Fruit fly (Drosophila melanogaster): ENCODE results near the gene CG6664.

The CG6664 gene

dm6 chr3L:17033309-17033708, 17.3 kb upstream of the CG6664 start:
- TF ChIP-seq Snoo (tag; optimal IDR thresholded peaks at IDR 0.05) (peak; percentile 32), CG9948 (tag; optimal IDR thresholded peaks at IDR 0.05) (no peak)

dm6 chr3L:17031971-17032370, 16.0 kb upstream of the CG6664 start, which contains the start of gene Ilp8:
Gene Ilp8 (minus strand): TSS chr3L:17032080.
- no peak for TF ChIP-seq Snoo (tag; optimal IDR thresholded peaks at IDR 0.05)
- peak; percentile 12; the same call in 1 of the 2 replicates for TF ChIP-seq Ets98B (GFP tag; IDR thresholded peaks at IDR 0.05)
- TF ChIP-seq CG8301 (tag; optimal IDR thresholded peaks at IDR 0.05), result no peak
- no peak for TF ChIP-seq CG9948 (tag; optimal IDR thresholded peaks at IDR 0.05)
- TF ChIP-seq CG10348 (GFP tag; IDR thresholded peaks at IDR 0.05), result no peak
- TF ChIP-seq CG4496 (GFP tag; IDR thresholded peaks at IDR 0.05), result 0 out of 3 replicates have a peak, but pooled peaks have one; percentile 36

dm6 chr3L:17027310-17027709, 11.3 kb upstream of the CG6664 start, which contains the start of gene CG7730:
Gene CG7730 (plus strand): TSS chr3L:17027515.
- TF ChIP-seq CG4496 (GFP tag; IDR thresholded peaks at IDR 0.05), result no peak

- TF ChIP-seq EcR (GFP tag; optimal IDR thresholded peaks at IDR 0.05), result no peak
- TF ChIP-seq CG15710 (tag; optimal IDR thresholded peaks at IDR 0.05), result no peak
- no peak for TF ChIP-seq CG32121 (GFP tag; IDR thresholded peaks at IDR 0.05)
- TF ChIP-seq D1 (tag; optimal IDR thresholded peaks at IDR 0.05), result no peak
- TF ChIP-seq CG34367 (tag; optimal IDR thresholded peaks at IDR 0.05), result no peak
- no peak for TF ChIP-seq gl (tag; optimal IDR thresholded peaks at IDR 0.05)
- no peak for TF ChIP-seq CG4496 (GFP tag; IDR thresholded peaks at IDR 0.05)
- TF ChIP-seq Snoo (tag; optimal IDR thresholded peaks at IDR 0.05), result no peak
- no peak for TF ChIP-seq CG8159 (tag; optimal IDR thresholded peaks at IDR 0.05)
- TF ChIP-seq fd96Ca (GFP tag; IDR thresholded peaks at IDR 0.05), result no peak
- no peak for TF ChIP-seq CG17806 (tag; optimal IDR thresholded peaks at IDR 0.05)
- TF ChIP-seq CG10348 (GFP tag; IDR thresholded peaks at IDR 0.05), result no peak
- TF ChIP-seq CG13204 (GFP tag; optimal IDR thresholded peaks at IDR 0.05), result no peak
- no peak for TF ChIP-seq CG14655 (GFP tag; optimal IDR thresholded peaks at IDR 0.05)
- no peak for TF ChIP-seq Ets98B (GFP tag; IDR thresholded peaks at IDR 0.05)
- no peak for TF ChIP-seq CG8301 (tag; optimal IDR thresholded peaks at IDR 0.05)
- no peak for TF ChIP-seq CG12605 (GFP tag; IDR thresholded peaks at IDR 0.05)
- no peak for TF ChIP-seq rn (GFP tag; IDR thresholded peaks at IDR 0.05)
- TF ChIP-seq Pif1B (GFP tag; optimal IDR thresholded peaks at IDR 0.05), result no peak
- no peak for TF ChIP-seq Pif1A (GFP tag; optimal IDR thresholded peaks at IDR 0.05)
Measured at dm6 chr3L:17024095-17024639, 8.2 kb upstream of the CG6664 start, which contains the start of gene Fit2. Gene Fit2 (plus strand): TSS chr3L:17024328.

dm6 chr3L:17023641-17024040, 7.7 kb upstream of the CG6664 start, which contains the start of gene a10:
Gene a10 (minus strand): TSS chr3L:17023741.
- TF ChIP-seq Snoo (tag; optimal IDR thresholded peaks at IDR 0.05) (no peak), Pif1B (GFP tag; optimal IDR thresholded peaks at IDR 0.05) (no peak), D1 (tag; optimal IDR thresholded peaks at IDR 0.05) (no peak), rn (GFP tag; IDR thresholded peaks at IDR 0.05) (no peak), CG15710 (tag; optimal IDR thresholded peaks at IDR 0.05) (no peak), fd96Ca (GFP tag; IDR thresholded peaks at IDR 0.05) (no peak), CG13204 (GFP tag; optimal IDR thresholded peaks at IDR 0.05) (no peak), Ets98B (GFP tag; IDR thresholded peaks at IDR 0.05) (no peak), CG9948 (tag; optimal IDR thresholded peaks at IDR 0.05) (no peak), CG17806 (tag; optimal IDR thresholded peaks at IDR 0.05) (no peak), CG34367 (tag; optimal IDR thresholded peaks at IDR 0.05) (no peak)

- TF ChIP-seq EcR (GFP tag; optimal IDR thresholded peaks at IDR 0.05) (no peak), Pif1B (GFP tag; optimal IDR thresholded peaks at IDR 0.05) (no peak), CG15710 (tag; optimal IDR thresholded peaks at IDR 0.05) (no peak), CG10348 (GFP tag; IDR thresholded peaks at IDR 0.05) (no peak), CG32121 (GFP tag; IDR thresholded peaks at IDR 0.05) (no peak), D1 (tag; optimal IDR thresholded peaks at IDR 0.05) (no peak), CG14655 (GFP tag; optimal IDR thresholded peaks at IDR 0.05) (no peak), CG8301 (tag; optimal IDR thresholded peaks at IDR 0.05) (no peak), Pif1A (GFP tag; optimal IDR thresholded peaks at IDR 0.05) (no peak), CG13204 (GFP tag; optimal IDR thresholded peaks at IDR 0.05) (no peak), CG17806 (tag; optimal IDR thresholded peaks at IDR 0.05) (no peak)
Measured at dm6 chr3L:17022756-17023155, 6.8 kb upstream of the CG6664 start, which contains the start of gene CG6652. Gene CG6652 (minus strand): TSS chr3L:17022856.

- TF ChIP-seq CG12605 (GFP tag; IDR thresholded peaks at IDR 0.05), result no peak
- TF ChIP-seq fd96Ca (GFP tag; IDR thresholded peaks at IDR 0.05), result no peak
- TF ChIP-seq CG17806 (tag; optimal IDR thresholded peaks at IDR 0.05), result no peak
- TF ChIP-seq Ets98B (GFP tag; IDR thresholded peaks at IDR 0.05), result no peak
- no peak for TF ChIP-seq CG10348 (GFP tag; IDR thresholded peaks at IDR 0.05)
- no peak for TF ChIP-seq CG4496 (GFP tag; IDR thresholded peaks at IDR 0.05)
- no peak for TF ChIP-seq CG32121 (GFP tag; IDR thresholded peaks at IDR 0.05)
- TF ChIP-seq rn (GFP tag; IDR thresholded peaks at IDR 0.05), result no peak
Measured at dm6 chr3L:17016576-17016917, 567 bp upstream of the CG6664 start.

Data from whole organism, pupa.